Fruit fly (Drosophila melanogaster): Measurements from ENCODE around the gene CG43335.
A peak's percentile ranks its signal among the peaks of the same experiment; 100 is the strongest.

Gene CG43335

DNA sequence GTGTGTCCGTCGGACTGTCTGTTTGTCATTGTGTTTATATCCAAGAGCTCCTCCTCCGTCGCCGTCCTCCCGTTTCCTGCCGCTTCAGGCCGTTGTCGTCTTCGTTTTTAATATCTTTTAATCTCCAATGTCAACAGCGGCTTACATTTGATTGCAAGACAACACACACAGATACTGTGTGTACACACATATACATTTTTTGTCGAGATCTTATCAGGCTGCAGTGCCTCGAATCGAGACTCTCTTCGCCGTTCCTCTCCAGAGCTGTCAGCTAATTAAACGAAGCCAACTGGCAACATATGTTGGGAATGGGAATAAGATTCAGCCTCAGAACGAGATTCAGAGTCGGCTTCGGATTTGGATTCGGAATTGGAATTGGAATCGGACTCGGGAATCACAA lies 35.3 kb downstream of the CG43335 start (continued):
- TF ChIP-seq CG18599 (GFP tag; optimal IDR thresholded peaks at IDR 0.05) (no peak), CG31388 (GFP tag; optimal IDR thresholded peaks at IDR 0.05) (no peak), HHEX (GFP tag; optimal IDR thresholded peaks at IDR 0.05) (peak; percentile 17), z (GFP tag; IDR thresholded peaks at IDR 0.05) (no peak), CG12155 (GFP tag; optimal IDR thresholded peaks at IDR 0.05) (no peak), NfI (GFP tag; optimal IDR thresholded peaks at IDR 0.05) (no peak), CTCF (GFP tag; optimal IDR thresholded peaks at IDR 0.05) (no peak), CG13123 (GFP tag; optimal IDR thresholded peaks at IDR 0.05) (no peak), tin (GFP tag; optimal IDR thresholded peaks at IDR 0.05) (no peak), her (GFP tag; optimal IDR thresholded peaks at IDR 0.05) (no peak), CG7357 (GFP tag; IDR thresholded peaks at IDR 0.05) (no peak), CG30431 (GFP tag; optimal IDR thresholded peaks at IDR 0.05) (no peak), gt (GFP tag; IDR thresholded peaks at IDR 0.05) (0 out of 2 replicates have a peak, but pooled peaks have one; percentile 7), CG13424 (tag; optimal IDR thresholded peaks at IDR 0.05) (peak; percentile 12), Nf-YC (tag; optimal IDR thresholded peaks at IDR 0.05) (no peak), fru (optimal IDR thresholded peaks at IDR 0.05) (no peak), CG42726 (GFP tag; IDR thresholded peaks at IDR 0.05; ENCODE audit: partially characterized antibody) (no peak), slp2 (GFP tag; optimal IDR thresholded peaks at IDR 0.05) (no peak)

DNA sequence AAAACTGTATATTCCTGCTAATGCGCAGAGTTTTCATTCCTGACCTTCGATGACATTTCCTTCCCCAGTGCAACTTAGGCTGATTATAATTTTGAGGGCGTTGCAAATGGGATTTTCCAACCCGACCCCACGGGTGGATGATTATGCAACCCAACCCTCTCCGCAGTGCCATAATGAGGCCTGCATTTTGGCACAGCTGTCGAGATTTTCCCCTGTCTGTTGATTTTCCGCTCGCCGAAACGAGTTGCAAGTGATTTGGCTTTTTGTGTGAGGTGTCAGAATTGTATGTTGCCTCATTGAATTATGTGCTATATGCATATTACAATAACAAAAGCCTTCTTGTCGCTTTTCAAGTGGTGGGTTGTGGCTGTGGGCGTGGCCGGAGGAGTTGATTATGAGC lies 37.0 kb downstream of the CG43335 start:
- TF ChIP-seq oc (tag; optimal IDR thresholded peaks at IDR 0.05) (peak; percentile 70), inv (GFP tag; IDR thresholded peaks at IDR 0.05; ENCODE audit: partially characterized antibody) (no peak), gsb-n (tag; optimal IDR thresholded peaks at IDR 0.05) (peak; percentile 77), tap (tag; optimal IDR thresholded peaks at IDR 0.05) (peak; percentile 70), NK7.1 (GFP tag; optimal IDR thresholded peaks at IDR 0.05) (no peak), Deaf1 (tag; optimal IDR thresholded peaks at IDR 0.05) (no peak), CG3065 (GFP tag; optimal IDR thresholded peaks at IDR 0.05) (peak; percentile 11), nerfin-1 (tag; optimal IDR thresholded peaks at IDR 0.05) (peak; percentile 37), pros (GFP tag; optimal IDR thresholded peaks at IDR 0.05) (peak; percentile 71), Pdp1 (GFP tag; optimal IDR thresholded peaks at IDR 0.05) (peak in 1 of 2 experiments; percentile 11)

DNA sequence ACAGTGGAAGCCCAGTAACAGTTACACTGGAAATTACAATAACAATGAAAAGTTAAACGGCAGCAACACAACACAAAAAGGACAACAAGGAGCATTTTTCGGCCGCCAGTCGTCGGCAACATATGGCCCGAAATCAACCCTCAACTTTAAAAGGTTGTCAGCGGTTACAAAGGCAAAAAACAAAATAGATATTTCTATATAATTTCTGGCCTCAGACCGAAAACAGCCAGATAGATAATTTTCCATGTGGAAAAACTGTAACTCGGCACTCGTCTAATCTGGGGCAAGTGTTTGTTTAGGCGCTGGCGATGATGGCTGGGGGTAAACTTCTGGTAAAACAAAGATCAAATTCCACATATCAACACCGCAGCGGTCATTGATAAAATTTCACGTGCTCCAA lies 38.0 kb downstream of the CG43335 start:
- TF ChIP-seq dmrt11E (tag; optimal IDR thresholded peaks at IDR 0.05) (peak; percentile 49), CG17802 (tag; optimal IDR thresholded peaks at IDR 0.05) (no peak), Kr (GFP tag; optimal IDR thresholded peaks at IDR 0.05) (peak; percentile 19), CG12299 (tag; optimal IDR thresholded peaks at IDR 0.05) (no peak), zen (tag; optimal IDR thresholded peaks at IDR 0.05) (no peak), CG1647 (GFP tag; optimal IDR thresholded peaks at IDR 0.05) (no peak), CG32767 (GFP tag; IDR thresholded peaks at IDR 0.05) (no peak), nmo (GFP tag; optimal IDR thresholded peaks at IDR 0.05) (no peak), toy (GFP tag; IDR thresholded peaks at IDR 0.05) (no peak), CG11504 (tag; optimal IDR thresholded peaks at IDR 0.05) (peak; percentile 0), ken (GFP tag; IDR thresholded peaks at IDR 0.05) (0 out of 3 replicates have a peak, but pooled peaks have one; percentile 1), twi (tag; optimal IDR thresholded peaks at IDR 0.05) (peak; percentile 70), sqz (GFP tag; optimal IDR thresholded peaks at IDR 0.05) (peak; percentile 34), Hr39 (optimal IDR thresholded peaks at IDR 0.05) (no peak), run (tag; optimal IDR thresholded peaks at IDR 0.05) (no peak), CG33557 (GFP tag; optimal IDR thresholded peaks at IDR 0.05) (peak; percentile 12), sens (GFP tag) (peak; percentile 71), bbx (GFP tag; IDR thresholded peaks at IDR 0.05; ENCODE audit: partially characterized antibody) (no peak), cad (GFP tag; optimal IDR thresholded peaks at IDR 0.05) (no peak), CG6813 (GFP tag; optimal IDR thresholded peaks at IDR 0.05) (peak; percentile 13), CG7745 (tag; optimal IDR thresholded peaks at IDR 0.05) (peak; percentile 30)
